Fruit fly (Drosophila melanogaster): Measurements from ENCODE around the gene CG6293.
A peak's percentile ranks its signal among the peaks of the same experiment; 100 is the strongest.

Gene CG6293

dm6 chr3R:10276002-10276401 is 35.4 kb downstream of the CG6293 start (continued):
- TF ChIP-seq ewg (GFP tag; optimal IDR thresholded peaks at IDR 0.05) (no peak), prd (optimal IDR thresholded peaks at IDR 0.05) (no peak), prd (GFP tag; IDR thresholded peaks at IDR 0.05) (0 out of 3 replicates have a peak, but pooled peaks have one; percentile 31), hkb (optimal IDR thresholded peaks at IDR 0.05) (no peak), hkb (GFP tag; IDR thresholded peaks at IDR 0.05) (no peak), Doc3 (GFP tag; IDR thresholded peaks at IDR 0.05; ENCODE audit: partially characterized antibody) (no peak), NC2β (GFP tag; optimal IDR thresholded peaks at IDR 0.05) (no peak), slbo (GFP tag; IDR thresholded peaks at IDR 0.05) (0 out of 2 replicates have a peak, but pooled peaks have one; percentile 20), Xrp1 (GFP tag; IDR thresholded peaks at IDR 0.05) (no peak; the same call in 1 of the 2 replicates), CG12942 (GFP tag; optimal IDR thresholded peaks at IDR 0.05) (no peak), CG12219 (GFP tag; optimal IDR thresholded peaks at IDR 0.05) (no peak), pita (GFP tag; optimal IDR thresholded peaks at IDR 0.05) (no peak), CG10431 (GFP tag; optimal IDR thresholded peaks at IDR 0.05) (no peak), gsb-n (tag; optimal IDR thresholded peaks at IDR 0.05) (no peak), CG1233 (GFP tag; optimal IDR thresholded peaks at IDR 0.05) (no peak), CG11093 (GFP tag; IDR thresholded peaks at IDR 0.05) (no peak), Meics (GFP tag; optimal IDR thresholded peaks at IDR 0.05) (no peak), Nf-YC (tag; optimal IDR thresholded peaks at IDR 0.05) (no peak), Hmr (GFP tag; optimal IDR thresholded peaks at IDR 0.05) (peak; percentile 11), CG12769 (tag; optimal IDR thresholded peaks at IDR 0.05) (no peak), CG8765 (GFP tag; IDR thresholded peaks at IDR 0.05) (no peak), nerfin-2 (GFP tag; IDR thresholded peaks at IDR 0.05; ENCODE audit: partially characterized antibody) (no peak), BtbVII (GFP tag; optimal IDR thresholded peaks at IDR 0.05) (no peak), CG6765 (GFP tag; optimal IDR thresholded peaks at IDR 0.05) (no peak), CG17802 (tag; optimal IDR thresholded peaks at IDR 0.05) (no peak), caup (GFP tag; optimal IDR thresholded peaks at IDR 0.05; ENCODE audit: severe bottlenecking) (no peak), sima (GFP tag; optimal IDR thresholded peaks at IDR 0.05) (no peak), ab (GFP tag; optimal IDR thresholded peaks at IDR 0.05) (no peak), CG31365 (tag; optimal IDR thresholded peaks at IDR 0.05) (no peak), CG1647 (GFP tag; optimal IDR thresholded peaks at IDR 0.05) (no peak), Max (GFP tag; optimal IDR thresholded peaks at IDR 0.05) (no peak), gro (GFP tag; optimal IDR thresholded peaks at IDR 0.05) (no peak), p53 (GFP tag; optimal IDR thresholded peaks at IDR 0.05) (no peak), CG7745 (tag; optimal IDR thresholded peaks at IDR 0.05) (no peak), YL-1 (GFP tag; optimal IDR thresholded peaks at IDR 0.05) (no peak), CG16815 (GFP tag; optimal IDR thresholded peaks at IDR 0.05) (no peak), dm (GFP tag; optimal IDR thresholded peaks at IDR 0.05) (no peak), CG17361 (GFP tag; IDR thresholded peaks at IDR 0.05) (no peak), CG4820 (GFP tag; optimal IDR thresholded peaks at IDR 0.05) (no peak), CG13775 (GFP tag; optimal IDR thresholded peaks at IDR 0.05) (no peak), CkIIα-i1 (GFP tag; IDR thresholded peaks at IDR 0.05) (no peak), Camta (GFP tag; optimal IDR thresholded peaks at IDR 0.05) (no peak), CG1792 (GFP tag; optimal IDR thresholded peaks at IDR 0.05) (no peak), CG2875 (GFP tag; optimal IDR thresholded peaks at IDR 0.05) (no peak), Eip74EF (GFP tag; optimal IDR thresholded peaks at IDR 0.05) (no peak), unpg (GFP tag; optimal IDR thresholded peaks at IDR 0.05) (peak; percentile 33), knrl (GFP tag; IDR thresholded peaks at IDR 0.05; ENCODE audit: partially characterized antibody) (no peak), C15 (GFP tag; IDR thresholded peaks at IDR 0.05) (no peak), da (GFP tag; optimal IDR thresholded peaks at IDR 0.05) (no peak), crol (GFP tag; IDR thresholded peaks at IDR 0.05) (no peak), wdn (GFP tag; IDR thresholded peaks at IDR 0.05) (no peak), CG8359 (GFP tag; optimal IDR thresholded peaks at IDR 0.05; ENCODE audit: borderline replicate concordance) (no peak)

Data from whole organism, embryonic.